Worm (Caenorhabditis elegans) whole organism, young adult: ENCODE results near the gene clec-88.

Experiments
- B0336.3 ChIP-seq: fragments of 200-800 bp; sonication (Bioruptor generic); IDR thresholded peaks from 2 replicates; pipeline ENCODE4 v1.3.6; 2022; ENCODE audit warnings: missing genetic modification characterization, missing compliant biosample characterization
- C17E4.6 ChIP-seq: fragments of 200-800 bp; sonication (Bioruptor generic); IDR thresholded peaks from 2 replicates; pipeline ENCODE4 v1.3.6; 2022; ENCODE audit warnings: missing genetic modification reagents, missing genetic modification characterization, missing compliant biosample characterization
- F10E7.11 ChIP-seq: sonication (generic microtip); optimal IDR thresholded peaks from 2 replicates; lab custom pipeline; 2017; ENCODE audit warnings: mild to moderate bottlenecking, missing genetic modification characterization, moderate library complexity, missing compliant biosample characterization
- F22D6.2 ChIP-seq: sonication (generic microtip); optimal IDR thresholded peaks from 2 replicates; lab custom pipeline; 2016; ENCODE audit warnings: mild to moderate bottlenecking, missing genetic modification characterization, missing compliant biosample characterization
- F23B12.7 ChIP-seq: sonication (generic microtip); optimal IDR thresholded peaks from 2 replicates; lab custom pipeline; 2017; ENCODE audit warnings: missing genetic modification characterization, mild to moderate bottlenecking, missing compliant biosample characterization, antibody characterized with exemption, moderate library complexity; ENCODE audit not compliant: insufficient read depth
- F33H1.4 ChIP-seq: fragments of 200-800 bp; sonication (Bioruptor generic); IDR thresholded peaks from 2 replicates; pipeline ENCODE4 v1.3.6; 2022; ENCODE audit warnings: missing genetic modification reagents, missing genetic modification characterization, missing compliant biosample characterization
- F37B4.10 ChIP-seq: fragments of 200-800 bp; sonication (Bioruptor generic); IDR thresholded peaks from 2 replicates; pipeline ENCODE4 v1.3.6; 2022; ENCODE audit warnings: missing genetic modification characterization, missing compliant biosample characterization
- F52B5.7 ChIP-seq: sonication (generic microtip); optimal IDR thresholded peaks from 2 replicates; lab custom pipeline; 2016; ENCODE audit warnings: mild to moderate bottlenecking, missing genetic modification characterization, missing compliant biosample characterization
- Y95B8A.8 ChIP-seq: fragments of 200-800 bp; sonication (Bioruptor generic); IDR thresholded peaks from 2 replicates; pipeline ENCODE4 v1.3.6; 2022; ENCODE audit warnings: missing genetic modification reagents, missing genetic modification characterization, missing compliant biosample characterization
- ama-1 ChIP-seq, 3 experiments: fragments of 150-350 bp in 1 of 3; sonication (generic microtip) in 2 of 3; optimal IDR thresholded peaks; 2 replicates each; lab custom pipeline; 2014 to 2018; ENCODE audit warnings: missing biosample characterization in 2 of 3, missing genetic modification characterization in 2 of 3, missing genetic modification reagents in 2 of 3
- aptf-2 ChIP-seq: fragments of 200-800 bp; sonication (Bioruptor generic); conservative IDR thresholded peaks from 2 replicates; pipeline ENCODE4 v1.3.6; 2022; ENCODE audit warnings: missing genetic modification reagents, missing genetic modification characterization, missing compliant biosample characterization
- atf-7 ChIP-seq: sonication (generic microtip); optimal IDR thresholded peaks from 2 replicates; lab custom pipeline; 2017; ENCODE audit warnings: mild to moderate bottlenecking, missing genetic modification characterization, missing compliant biosample characterization
- attf-5 ChIP-seq: fragments of 200-800 bp; sonication (Bioruptor generic); optimal IDR thresholded peaks from 2 replicates; lab custom pipeline; 2018; ENCODE audit warnings: mild to moderate bottlenecking, missing genetic modification characterization, missing compliant biosample characterization
- ccch-3 ChIP-seq: fragments of 200-800 bp; sonication (Bioruptor generic); optimal IDR thresholded peaks from 2 replicates; lab custom pipeline; 2018; ENCODE audit warnings: mild to moderate bottlenecking, missing genetic modification characterization, missing compliant biosample characterization
- cebp-1 ChIP-seq, 2 experiments: fragments of 200-800 bp in 1 of 2; sonication (Bioruptor generic) in 1 of 2; sonication (generic microtip) in 1 of 2; IDR thresholded peaks in 1 of 2; optimal IDR thresholded peaks in 1 of 2; 2 replicates each; pipeline versions ENCODE4 v1.3.6 to Lab custom; 2017 to 2022; ENCODE audit warnings: missing compliant biosample characterization in 2 of 2, missing genetic modification characterization in 2 of 2, mild to moderate bottlenecking in 1 of 2, missing genetic modification reagents in 1 of 2, moderate library complexity in 1 of 2
- cebp-2 ChIP-seq: fragments of 200-800 bp; sonication (Bioruptor generic); IDR thresholded peaks from 2 replicates; pipeline ENCODE4 v1.3.6; 2022; ENCODE audit warnings: missing genetic modification characterization, missing compliant biosample characterization
- ceh-58 ChIP-seq: fragments of 200-800 bp; sonication (Bioruptor generic); IDR thresholded peaks from 2 replicates; pipeline ENCODE4 v1.3.6; 2022; ENCODE audit warnings: missing genetic modification characterization, missing compliant biosample characterization
- dpl-1 ChIP-seq: fragments of 150-350 bp; optimal IDR thresholded peaks from 2 replicates; lab custom pipeline; 2014; ENCODE audit warnings: missing biosample characterization, missing genetic modification reagents, missing genetic modification characterization
- egrh-3 ChIP-seq: fragments of 200-800 bp; sonication (Bioruptor generic); IDR thresholded peaks from 2 replicates; pipeline ENCODE4 v1.3.6; 2022; ENCODE audit warnings: missing genetic modification reagents, missing genetic modification characterization, missing compliant biosample characterization
- ekl-4 ChIP-seq: fragments of 200-800 bp; sonication (Bioruptor generic); IDR thresholded peaks from 2 replicates; pipeline ENCODE4 v1.3.6; 2022; ENCODE audit warnings: missing genetic modification reagents, missing genetic modification characterization, missing compliant biosample characterization
- ets-4 ChIP-seq: fragments of 200-800 bp; sonication (Bioruptor generic); optimal IDR thresholded peaks from 2 replicates; lab custom pipeline; 2018; ENCODE audit warnings: mild to moderate bottlenecking, missing genetic modification characterization, missing compliant biosample characterization
- hlh-26 ChIP-seq: fragments of 200-800 bp; sonication (Bioruptor generic); conservative IDR thresholded peaks from 2 replicates; pipeline ENCODE4 v1.3.6; 2022; ENCODE audit warnings: missing genetic modification reagents, missing genetic modification characterization, missing compliant biosample characterization
- hmg-20 ChIP-seq: fragments of 200-800 bp; sonication (Bioruptor generic); IDR thresholded peaks from 2 replicates; pipeline ENCODE4 v1.3.6; 2022; ENCODE audit warnings: missing genetic modification reagents, missing genetic modification characterization, missing compliant biosample characterization
- hsf-1 ChIP-seq: fragments of 200-800 bp; sonication (Bioruptor generic); IDR thresholded peaks from 2 replicates; pipeline ENCODE4 v1.3.6; 2022; ENCODE audit warnings: missing genetic modification reagents, missing genetic modification characterization, missing compliant biosample characterization
- let-526 ChIP-seq: fragments of 200-800 bp; sonication (Bioruptor generic); IDR thresholded peaks from 2 replicates; pipeline ENCODE4 v1.3.6; 2022; ENCODE audit warnings: missing genetic modification reagents, missing genetic modification characterization, missing compliant biosample characterization
- lin-54 ChIP-seq: fragments of 200-800 bp; sonication (Bioruptor generic); optimal IDR thresholded peaks from 2 replicates; lab custom pipeline; 2018; ENCODE audit warnings: mild to moderate bottlenecking, missing genetic modification characterization, missing compliant biosample characterization
- lir-1 ChIP-seq: fragments of 200-800 bp; sonication (Bioruptor generic); conservative IDR thresholded peaks from 2 replicates; pipeline ENCODE4 v1.3.6; 2022; ENCODE audit warnings: missing genetic modification reagents, missing genetic modification characterization, missing compliant biosample characterization
- lsy-27 ChIP-seq: sonication (generic microtip); optimal IDR thresholded peaks from 2 replicates; lab custom pipeline; 2017; ENCODE audit warnings: missing genetic modification characterization, mild to moderate bottlenecking, missing compliant biosample characterization, antibody characterized with exemption, missing genotype, borderline replicate concordance; ENCODE audit not compliant: insufficient read depth
- mcd-1 ChIP-seq: fragments of 200-800 bp; sonication (Bioruptor generic); IDR thresholded peaks from 2 replicates; pipeline ENCODE4 v1.3.6; 2022; ENCODE audit warnings: missing genetic modification reagents, missing genetic modification characterization, missing compliant biosample characterization
- mel-28 ChIP-seq: sonication (generic microtip); optimal IDR thresholded peaks from 2 replicates; lab custom pipeline; 2016; ENCODE audit warnings: borderline replicate concordance, mild to moderate bottlenecking, missing genetic modification characterization, missing compliant biosample characterization
- nfya-1 ChIP-seq: sonication (generic microtip); optimal IDR thresholded peaks from 2 replicates; lab custom pipeline; 2017; ENCODE audit warnings: antibody characterized with exemption, missing compliant biosample characterization, missing genetic modification characterization, borderline replicate concordance; ENCODE audit not compliant: insufficient read depth
- nfya-2 ChIP-seq: fragments of 200-800 bp; sonication (Bioruptor generic); IDR thresholded peaks from 2 replicates; pipeline ENCODE4 v1.3.6; 2022; ENCODE audit warnings: missing genetic modification reagents, missing genetic modification characterization, missing compliant biosample characterization
- nhr-27 ChIP-seq: fragments of 200-800 bp; sonication (Bioruptor generic); optimal IDR thresholded peaks from 2 replicates; lab custom pipeline; 2018; ENCODE audit warnings: mild to moderate bottlenecking, missing genetic modification characterization, moderate library complexity, missing compliant biosample characterization
- nhr-80 ChIP-seq: sonication (generic microtip); optimal IDR thresholded peaks from 2 replicates; lab custom pipeline; 2016; ENCODE audit warnings: missing genetic modification characterization, missing compliant biosample characterization
- nhr-90 ChIP-seq: sonication (generic microtip); optimal IDR thresholded peaks from 2 replicates; lab custom pipeline; 2016; ENCODE audit warnings: missing genotype, mild to moderate bottlenecking, missing genetic modification characterization, missing compliant biosample characterization
- rcor-1 ChIP-seq: fragments of 200-800 bp; sonication (Bioruptor generic); IDR thresholded peaks from 2 replicates; pipeline ENCODE4 v1.3.6; 2022; ENCODE audit warnings: missing genetic modification reagents, missing genetic modification characterization, missing compliant biosample characterization
- sdz-38 ChIP-seq: sonication (generic microtip); optimal IDR thresholded peaks from 2 replicates; lab custom pipeline; 2016; ENCODE audit warnings: missing genotype, missing genetic modification characterization, missing compliant biosample characterization
- sea-2 ChIP-seq: fragments of 200-800 bp; sonication (Bioruptor generic); IDR thresholded peaks from 2 replicates; pipeline ENCODE4 v1.3.6; 2022; ENCODE audit warnings: missing genetic modification characterization, missing compliant biosample characterization
- snpc-4 ChIP-seq, 5 experiments: fragments of 150-350 bp in 1 of 5; sonication (generic microtip) in 4 of 5; optimal IDR thresholded peaks; 2 replicates each; lab custom pipeline; 2014 to 2018; ENCODE audit warnings: missing genetic modification characterization in 5 of 5, missing biosample characterization in 3 of 5, antibody characterized with exemption in 2 of 5, mild to moderate bottlenecking in 2 of 5, missing compliant biosample characterization in 2 of 5, missing genotype in 2 of 5, moderate library complexity in 2 of 5, missing genetic modification reagents in 1 of 5
- sptf-2 ChIP-seq: fragments of 200-800 bp; sonication (Bioruptor generic); optimal IDR thresholded peaks from 2 replicates; lab custom pipeline; 2018; ENCODE audit warnings: mild to moderate bottlenecking, missing genetic modification characterization, missing compliant biosample characterization
- tbx-9 ChIP-seq: sonication (generic microtip); optimal IDR thresholded peaks from 2 replicates; lab custom pipeline; 2016; ENCODE audit warnings: borderline replicate concordance, missing genetic modification characterization, inconsistent platforms, missing compliant biosample characterization
- tlf-1 ChIP-seq: fragments of 200-800 bp; sonication (Bioruptor generic); optimal IDR thresholded peaks from 2 replicates; lab custom pipeline; 2018; ENCODE audit warnings: mild to moderate bottlenecking, missing genetic modification characterization, missing compliant biosample characterization
- zfh-2 ChIP-seq: fragments of 200-800 bp; sonication (Bioruptor generic); conservative IDR thresholded peaks from 2 replicates; pipeline ENCODE4 v1.3.6; 2022; ENCODE audit warnings: missing genetic modification reagents, missing genetic modification characterization, missing compliant biosample characterization
- zim-3 ChIP-seq: sonication (generic microtip); optimal IDR thresholded peaks from 2 replicates; lab custom pipeline; 2017; ENCODE audit warnings: mild to moderate bottlenecking, missing genetic modification characterization, moderate library complexity, missing compliant biosample characterization
- ztf-6 ChIP-seq: fragments of 200-800 bp; sonication (Bioruptor generic); IDR thresholded peaks from 2 replicates; pipeline ENCODE4 v1.3.6; 2022; ENCODE audit warnings: missing genetic modification reagents, missing genetic modification characterization, missing compliant biosample characterization

clec-88 gene

ce11 chrII:6371003-6371402 is 5.5 kb downstream of the clec-88 start, which contains the start of gene lin-23:
Gene lin-23 (plus strand): TSS chrII:6371303.
- no peak for TF ChIP-seq atf-7 (tag; lab: Kevin White, UChicago)
- TF ChIP-seq nhr-27 (tag; lab: Kevin White, UChicago), result no peak

ce11 chrII:6373361-6373760 is 7.8 kb downstream of the clec-88 start:
- TF ChIP-seq ekl-4 (GFP tag; lab: Robert Waterston, UW), result no peak
- no peak for TF ChIP-seq F52B5.7 (tag; lab: Kevin White, UChicago)
- TF ChIP-seq C17E4.6 (GFP tag; lab: Robert Waterston, UW), result no peak
- no peak for TF ChIP-seq F23B12.7 (tag; lab: Kevin White, UChicago)
- TF ChIP-seq lir-1 (GFP tag; lab: Robert Waterston, UW), result no peak
- TF ChIP-seq nfya-1 (tag; lab: Kevin White, UChicago), result no peak
- no peak for TF ChIP-seq snpc-4 (GFP tag; optimal IDR thresholded peaks at IDR 0.05; lab: Kevin White, UChicago)
- TF ChIP-seq snpc-4 (tag; optimal IDR thresholded peaks at IDR 0.05; lab: Kevin White, UChicago), result no peak
- TF ChIP-seq sea-2 (GFP tag; lab: Robert Waterston, UW), result no peak
- TF ChIP-seq ama-1 (optimal IDR thresholded peaks at IDR 0.05; lab: Kevin White, UChicago), result no peak
- TF ChIP-seq ama-1 (GFP tag; optimal IDR thresholded peaks at IDR 0.05; lab: Kevin White, UChicago), result no peak
- peak; percentile 40; the same call in 1 of the 2 replicates for TF ChIP-seq mcd-1 (GFP tag; lab: Robert Waterston, UW)
- TF ChIP-seq lin-54 (GFP tag; lab: Kevin White, UChicago), result no peak
- no peak for TF ChIP-seq ccch-3 (GFP tag; lab: Kevin White, UChicago)
- 0 out of 2 replicates have a peak, but pooled peaks have one; percentile 60 for TF ChIP-seq ceh-58 (GFP tag; lab: Robert Waterston, UW)
- TF ChIP-seq rcor-1, result no peak
- TF ChIP-seq lsy-27 (tag; lab: Kevin White, UChicago), result no peak
- TF ChIP-seq dpl-1, result no peak
- TF ChIP-seq ets-4 (GFP tag; lab: Kevin White, UChicago), result no peak
- TF ChIP-seq Y95B8A.8, result no peak
- TF ChIP-seq tbx-9 (tag; lab: Kevin White, UChicago), result no peak
- no peak for TF ChIP-seq sdz-38 (tag; lab: Kevin White, UChicago)
- TF ChIP-seq nfya-2 (GFP tag; lab: Robert Waterston, UW), result no peak
- no peak for TF ChIP-seq hmg-20 (GFP tag; lab: Robert Waterston, UW)
- no peak for TF ChIP-seq aptf-2 (GFP tag; lab: Robert Waterston, UW)
- peak; percentile 37; the same call in 1 of the 2 replicates for TF ChIP-seq egrh-3 (GFP tag; lab: Robert Waterston, UW)
- TF ChIP-seq, all 124 proteins: peak for 3

- peak; percentile 27 for TF ChIP-seq attf-5 (GFP tag; lab: Kevin White, UChicago)
- no peak for TF ChIP-seq zfh-2 (GFP tag; lab: Robert Waterston, UW)
- TF ChIP-seq nhr-90 (tag; lab: Kevin White, UChicago), result no peak
- peak; percentile 81 for TF ChIP-seq nhr-80
- TF ChIP-seq B0336.3 (GFP tag; lab: Robert Waterston, UW), result peak; percentile 67
- no peak; the same call in 1 of the 2 replicates for TF ChIP-seq cebp-1 (GFP tag; IDR thresholded peaks at IDR 0.05; lab: Robert Waterston, UW)
- TF ChIP-seq cebp-1 (tag; optimal IDR thresholded peaks at IDR 0.05; lab: Kevin White, UChicago), result peak; percentile 83
- TF ChIP-seq cebp-2 (GFP tag; lab: Robert Waterston, UW), result no peak
- no peak for TF ChIP-seq hsf-1 (GFP tag; lab: Robert Waterston, UW)
- TF ChIP-seq F33H1.4 (GFP tag; lab: Robert Waterston, UW), result no peak
- TF ChIP-seq tlf-1 (GFP tag; lab: Kevin White, UChicago), result no peak
- TF ChIP-seq mel-28 (tag; lab: Kevin White, UChicago), result no peak
- no peak for TF ChIP-seq hlh-26 (GFP tag; lab: Robert Waterston, UW)
- TF ChIP-seq sptf-2 (GFP tag; lab: Kevin White, UChicago), result no peak
- TF ChIP-seq mcd-1 (GFP tag; lab: Robert Waterston, UW), result peak; percentile 18; the same call in 1 of the 2 replicates
- TF ChIP-seq let-526, result no peak
- no peak for TF ChIP-seq F22D6.2 (tag; lab: Kevin White, UChicago)
- TF ChIP-seq F10E7.11 (tag; lab: Kevin White, UChicago), result no peak
- no peak for TF ChIP-seq F37B4.10 (GFP tag; lab: Robert Waterston, UW)
- no peak for TF ChIP-seq zim-3 (tag; lab: Kevin White, UChicago)
- no peak for TF ChIP-seq ztf-6 (GFP tag; lab: Robert Waterston, UW)
Observed at ce11 chrII:6374646-6375045, 9.1 kb downstream of the clec-88 start.
